Worm (Caenorhabditis elegans) whole organism, L3 larva: ENCODE measurements around the gene fmil-1.
A peak's percentile ranks its signal among the peaks of the same experiment; 100 is the strongest.

Experiments used
- ama-1 ChIP-seq: fragments of 150-350 bp; optimal IDR thresholded peaks from 2 replicates; lab custom pipeline; 2018
- elt-2 ChIP-seq: sonication (generic microtip); optimal IDR thresholded peaks from 2 replicates; lab custom pipeline; 2016; ENCODE audit warnings: missing genetic modification reagents, mild to moderate bottlenecking, missing genetic modification characterization, missing compliant biosample characterization
- eor-1 ChIP-seq, 2 experiments: fragments of 150-350 bp; optimal IDR thresholded peaks; 2 replicates each; lab custom pipeline; 2014 to 2018; ENCODE audit warnings: missing biosample characterization in 2 of 2, missing genetic modification characterization in 2 of 2
- nfya-1 ChIP-seq: sonication (generic microtip); optimal IDR thresholded peaks from 2 replicates; lab custom pipeline; 2017; ENCODE audit warnings: missing genetic modification characterization, mild to moderate bottlenecking, missing compliant biosample characterization, antibody characterized with exemption, moderate library complexity; ENCODE audit not compliant: insufficient read depth
- ztf-11 ChIP-seq: fragments of 150-350 bp; optimal IDR thresholded peaks from 2 replicates; lab custom pipeline; 2014; ENCODE audit warnings: missing biosample characterization, missing genetic modification characterization

ce11 chrIV:3648634-3649240, 19.8 kb downstream of the fmil-1 start, which contains the start of gene CC8.2:
- no peak for TF ChIP-seq eor-1 (tag; optimal IDR thresholded peaks at IDR 0.05; lab: Kevin White, UChicago)
- TF ChIP-seq ztf-11 (tag; lab: Kevin White, UChicago), result no peak
- TF ChIP-seq ama-1 (lab: Kevin White, UChicago), result peak; percentile 47
- no peak for TF ChIP-seq elt-2
- peak; percentile 44 for TF ChIP-seq nfya-1 (tag; lab: Kevin White, UChicago)
